Worm (Caenorhabditis elegans) whole organism, young adult: ENCODE data around the gene Y44A6D.1.
A peak's percentile ranks its signal among the peaks of the same experiment; 100 is the strongest.

Experiments
- B0019.2 ChIP-seq: fragments of 200-800 bp; sonication (Bioruptor generic); conservative IDR thresholded peaks from 2 replicates; pipeline ENCODE4 v1.3.6; 2022; ENCODE audit warnings: missing genetic modification reagents, missing genetic modification characterization, missing compliant biosample characterization
- B0035.1 ChIP-seq: sonication (generic microtip); optimal IDR thresholded peaks from 2 replicates; lab custom pipeline; 2016; ENCODE audit warnings: missing genetic modification characterization, mild to moderate bottlenecking, missing compliant biosample characterization, missing genotype, missing genetic modification reagents
- F22D6.2 ChIP-seq: sonication (generic microtip); optimal IDR thresholded peaks from 2 replicates; lab custom pipeline; 2016; ENCODE audit warnings: mild to moderate bottlenecking, missing genetic modification characterization, missing compliant biosample characterization
- F39B2.1 ChIP-seq: fragments of 200-800 bp; sonication (Bioruptor generic); IDR thresholded peaks from 2 replicates; pipeline ENCODE4 v1.3.6; 2022; ENCODE audit warnings: missing genetic modification reagents, missing genetic modification characterization, missing compliant biosample characterization
- F57C9.4 ChIP-seq: sonication (generic microtip); optimal IDR thresholded peaks from 2 replicates; lab custom pipeline; 2017; ENCODE audit warnings: mild to moderate bottlenecking, missing genetic modification characterization, missing compliant biosample characterization
- ceh-27 ChIP-seq: fragments of 200-800 bp; sonication (Bioruptor generic); optimal IDR thresholded peaks from 2 replicates; lab custom pipeline; 2018; ENCODE audit warnings: mild to moderate bottlenecking, missing genetic modification characterization, moderate library complexity, missing compliant biosample characterization
- ceh-40 ChIP-seq: fragments of 200-800 bp; sonication (Bioruptor generic); IDR thresholded peaks from 2 replicates; pipeline ENCODE4 v1.3.6; 2022; ENCODE audit warnings: missing genetic modification characterization, missing compliant biosample characterization
- die-1 ChIP-seq: sonication (generic microtip); optimal IDR thresholded peaks from 2 replicates; lab custom pipeline; 2016; ENCODE audit warnings: missing genotype, mild to moderate bottlenecking, missing genetic modification characterization, missing compliant biosample characterization
- mel-28 ChIP-seq: sonication (generic microtip); optimal IDR thresholded peaks from 2 replicates; lab custom pipeline; 2016; ENCODE audit warnings: borderline replicate concordance, mild to moderate bottlenecking, missing genetic modification characterization, missing compliant biosample characterization
- nhr-80 ChIP-seq: sonication (generic microtip); optimal IDR thresholded peaks from 2 replicates; lab custom pipeline; 2016; ENCODE audit warnings: missing genetic modification characterization, missing compliant biosample characterization
- snpc-4 ChIP-seq, 5 experiments: fragments of 150-350 bp in 1 of 5; sonication (generic microtip) in 4 of 5; optimal IDR thresholded peaks; 2 replicates each; lab custom pipeline; 2014 to 2018; ENCODE audit warnings: missing genetic modification characterization in 5 of 5, missing biosample characterization in 3 of 5, antibody characterized with exemption in 2 of 5, mild to moderate bottlenecking in 2 of 5, missing compliant biosample characterization in 2 of 5, missing genotype in 2 of 5, moderate library complexity in 2 of 5, missing genetic modification reagents in 1 of 5

DNA sequence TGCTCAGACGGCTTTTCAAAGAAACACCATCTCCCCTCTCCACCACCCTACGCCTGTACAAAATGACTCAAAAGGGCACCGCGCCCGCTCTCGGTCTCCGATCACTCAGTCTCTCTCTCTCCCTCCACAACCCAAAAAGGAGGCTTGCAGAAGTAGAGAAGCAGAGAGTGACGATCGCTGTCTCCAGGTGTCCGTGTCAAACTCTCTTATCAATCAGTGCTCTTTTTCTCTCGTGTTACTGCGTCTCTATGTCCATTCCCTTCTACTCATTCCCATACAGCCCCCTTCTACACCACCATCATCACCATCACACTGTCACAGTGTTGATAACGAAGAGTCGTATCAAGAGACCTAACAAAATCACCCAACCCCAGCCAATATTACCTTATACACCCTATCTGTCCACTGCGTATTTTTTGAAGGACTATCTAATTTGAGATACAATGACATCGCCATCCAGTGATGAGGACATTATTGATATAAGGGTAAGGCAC is 37.2 kb downstream of the Y44A6D.1 start, which contains the start of gene pha-4:
- TF ChIP-seq mel-28 (tag; lab: Kevin White, UChicago), result no peak
- TF ChIP-seq F57C9.4, result no peak
- TF ChIP-seq snpc-4 (GFP tag; optimal IDR thresholded peaks at IDR 0.05; lab: Kevin White, UChicago), result no peak
- no peak for TF ChIP-seq snpc-4 (tag; optimal IDR thresholded peaks at IDR 0.05; lab: Kevin White, UChicago)
- peak; percentile 91 for TF ChIP-seq nhr-80
- TF ChIP-seq ceh-27 (GFP tag; lab: Kevin White, UChicago), result no peak
- TF ChIP-seq F22D6.2 (tag; lab: Kevin White, UChicago), result no peak
- TF ChIP-seq B0035.1 (tag; lab: Kevin White, UChicago), result no peak
- no peak for TF ChIP-seq die-1 (tag; lab: Kevin White, UChicago)
- TF ChIP-seq F39B2.1 (GFP tag; lab: Robert Waterston, UW), result no peak
- no peak for TF ChIP-seq ceh-40 (GFP tag; lab: Robert Waterston, UW)
- TF ChIP-seq B0019.2, result no peak
